Worm (Caenorhabditis elegans): ENCODE data around the gene C18F10.7.

DNA sequence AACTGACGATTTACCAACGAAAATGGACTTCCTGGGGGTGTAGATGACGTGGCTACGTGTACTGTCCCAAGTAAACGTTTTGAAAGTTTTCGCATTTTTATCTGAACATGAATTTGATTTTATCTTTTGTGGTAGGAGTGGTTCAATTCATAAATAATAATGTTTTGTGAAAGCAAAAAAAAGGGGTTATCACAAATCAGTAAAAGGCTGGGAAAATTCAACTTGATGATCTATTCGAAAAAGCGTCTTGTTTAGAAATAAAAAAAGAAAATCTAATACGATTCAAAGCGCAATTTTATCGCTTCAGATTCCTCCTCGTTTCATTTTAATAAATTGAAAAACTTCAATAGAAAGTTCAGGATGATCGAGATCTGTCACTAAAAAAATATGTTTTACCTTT lies 46.0 kb upstream of the C18F10.7 start, which contains the start of gene C56G2.5:
- TF ChIP-seq set-16 (GFP tag; IDR thresholded peaks at IDR 0.05) (no peak), nhr-6 (tag; optimal IDR thresholded peaks at IDR 0.05) (no peak), T26A8.4 (GFP tag; IDR thresholded peaks at IDR 0.05) (no peak), pqm-1 (tag; optimal IDR thresholded peaks at IDR 0.05) (no peak), ztf-11 (tag; optimal IDR thresholded peaks at IDR 0.05) (no peak), lin-29 (GFP tag; IDR thresholded peaks at IDR 0.05) (no peak), R02D3.7 (tag; optimal IDR thresholded peaks at IDR 0.05) (no peak), D1046.2 (GFP tag; IDR thresholded peaks at IDR 0.05) (no peak), dpl-1 (GFP tag; optimal IDR thresholded peaks at IDR 0.05) (no peak), snpc-4 (tag; optimal IDR thresholded peaks at IDR 0.05) (no peak), egl-27 (tag; optimal IDR thresholded peaks at IDR 0.05) (no peak), zip-11 (GFP tag; IDR thresholded peaks at IDR 0.05) (no peak), daf-12 (tag; optimal IDR thresholded peaks at IDR 0.05) (no peak)

Data from whole organism, L4 larva.